Worm (Caenorhabditis elegans) whole organism, mixed stage, embryonic: ENCODE measurements around the gene tank-1.

ENCODE experiments used
- elt-3 ChIP-seq: fragments of 150-350 bp; optimal IDR thresholded peaks from 2 replicates; lab custom pipeline; 2014; ENCODE audit warnings: missing biosample characterization, missing genetic modification characterization
- lin-13 ChIP-seq: fragments of 150-350 bp; optimal IDR thresholded peaks from 2 replicates; lab custom pipeline; 2014; ENCODE audit warnings: missing biosample characterization, missing genetic modification characterization
- lsy-2 ChIP-seq: fragments of 150-350 bp; optimal IDR thresholded peaks from 2 replicates; lab custom pipeline; 2014; ENCODE audit warnings: missing biosample characterization, missing genetic modification characterization
- pha-4 ChIP-seq: fragments of 150-350 bp; optimal IDR thresholded peaks from 2 replicates; lab custom pipeline; 2018; ENCODE audit warnings: missing biosample characterization, missing genetic modification reagents, missing genetic modification characterization
- snpc-4 ChIP-seq: fragments of 150-350 bp; optimal IDR thresholded peaks from 2 replicates; lab custom pipeline; 2014; ENCODE audit warnings: missing biosample characterization, missing genetic modification characterization
- unc-39 ChIP-seq: fragments of 150-350 bp; optimal IDR thresholded peaks from 2 replicates; lab custom pipeline; 2014; ENCODE audit warnings: missing biosample characterization, missing genetic modification characterization
- unc-62 ChIP-seq: fragments of 150-350 bp; optimal IDR thresholded peaks from 2 replicates; lab custom pipeline; 2014; ENCODE audit warnings: missing biosample characterization, missing genetic modification reagents, missing genetic modification characterization
- zip-8 ChIP-seq: fragments of 150-350 bp; optimal IDR thresholded peaks from 2 replicates; lab custom pipeline; 2014; ENCODE audit warnings: missing biosample characterization, missing genetic modification characterization

ce11 chrV:1235355-1235754 lies 50.2 kb downstream of the tank-1 start, which contains the start of gene madd-2:
- no peak for TF ChIP-seq unc-39
- TF ChIP-seq lsy-2 (tag; lab: Kevin White, UChicago) = no peak
- TF ChIP-seq pha-4 (tag; lab: Kevin White, UChicago) = no peak
- no peak for TF ChIP-seq lin-13
- TF ChIP-seq snpc-4 (tag; lab: Kevin White, UChicago) = no peak
- no peak for TF ChIP-seq elt-3
- TF ChIP-seq zip-8 = no peak
- TF ChIP-seq unc-62 (GFP tag; lab: Kevin White, UChicago) = no peak
